Fruit fly (Drosophila melanogaster): ENCODE results near the gene RanBP3.

Gene RanBP3

DNA sequence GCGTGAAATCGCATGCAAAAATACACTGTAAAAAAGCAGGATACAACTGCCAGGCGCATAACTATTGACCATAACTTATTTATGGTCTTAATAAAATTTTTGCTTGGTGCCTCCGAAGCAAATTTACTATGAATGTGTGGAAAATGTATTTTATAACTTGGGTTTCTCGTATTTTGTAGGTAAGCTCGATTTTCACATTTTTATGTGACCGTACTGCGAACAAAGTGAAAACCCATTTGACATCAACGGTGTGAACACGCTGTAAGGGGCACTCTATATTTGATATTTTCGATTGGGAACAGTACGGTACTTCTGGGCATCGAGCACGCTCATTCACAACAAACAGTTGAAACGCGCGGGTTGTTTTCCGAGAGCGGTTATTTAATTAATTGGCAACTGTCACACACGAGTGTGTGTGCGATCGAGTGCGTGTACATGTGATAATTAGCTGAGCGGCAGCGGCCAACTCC, 28.9 kb upstream of the RanBP3 start, which contains the start of the genes Nup98-96 and mbc:
TSS of gene Nup98-96 (minus strand) at position 156 of the 470 bp plus-strand sequence.
TSS of gene mbc (plus strand) at position 300 of the 470 bp plus-strand sequence.
- no peak for TF ChIP-seq CG8478 (optimal IDR thresholded peaks at IDR 0.05)
- no peak for TF ChIP-seq EcR (GFP tag; optimal IDR thresholded peaks at IDR 0.05)
- no peak for TF ChIP-seq pan (optimal IDR thresholded peaks at IDR 0.05)
- no peak for TF ChIP-seq usp (GFP tag; optimal IDR thresholded peaks at IDR 0.05)
- no peak for TF ChIP-seq psq (optimal IDR thresholded peaks at IDR 0.05)
- TF ChIP-seq Dll (optimal IDR thresholded peaks at IDR 0.05): no peak

dm6 chr3R:23780757-23781156, 28.1 kb upstream of the RanBP3 start:
- TF ChIP-seq pan (optimal IDR thresholded peaks at IDR 0.05): no peak
- no peak for TF ChIP-seq Dll (optimal IDR thresholded peaks at IDR 0.05)
- no peak for TF ChIP-seq psq (optimal IDR thresholded peaks at IDR 0.05)
- TF ChIP-seq EcR (GFP tag; optimal IDR thresholded peaks at IDR 0.05): no peak
- TF ChIP-seq CG8478 (optimal IDR thresholded peaks at IDR 0.05): no peak
- no peak for TF ChIP-seq usp (GFP tag; optimal IDR thresholded peaks at IDR 0.05)

DNA sequence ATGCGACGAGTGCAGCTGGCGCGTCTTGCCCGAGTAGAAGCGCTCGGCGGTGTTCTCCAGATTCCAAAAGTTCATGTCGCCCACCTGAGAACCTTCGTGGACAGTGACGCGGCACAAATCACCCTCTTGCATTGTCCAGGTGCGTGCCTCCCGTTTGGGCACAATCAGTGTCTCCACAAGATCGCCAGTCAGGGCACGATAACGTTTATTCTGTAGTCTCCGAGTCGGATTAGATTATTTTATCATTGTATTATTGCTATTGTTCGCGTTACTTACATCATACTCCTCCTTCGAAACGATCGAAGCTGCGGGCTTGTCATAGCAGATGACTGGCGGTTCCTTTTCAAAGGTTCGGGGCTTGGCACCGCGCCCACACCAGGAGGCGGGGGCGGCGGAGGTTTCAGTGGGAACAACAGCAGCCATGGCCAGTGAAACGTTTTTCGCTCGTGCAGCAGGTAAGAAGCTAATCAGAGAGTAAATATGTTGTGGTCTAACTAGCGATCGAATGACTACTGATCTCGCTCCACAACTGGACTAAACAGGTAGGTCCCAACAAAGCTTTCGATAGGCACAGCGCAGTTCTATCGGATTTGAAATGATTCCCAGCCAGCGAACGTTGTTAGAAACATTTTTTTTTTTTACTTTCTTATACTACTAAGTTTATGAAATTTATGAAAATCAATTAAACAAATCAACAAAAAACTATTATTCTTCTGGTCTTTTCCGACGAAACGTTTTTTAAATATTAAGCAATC, 21.2 kb upstream of the RanBP3 start, which contains the start of gene CG10208:
TSS of gene CG10208 (minus strand) at position 518 of the 755 bp plus-strand sequence.
- TF ChIP-seq EcR (GFP tag; optimal IDR thresholded peaks at IDR 0.05) (no peak), pan (optimal IDR thresholded peaks at IDR 0.05) (no peak), usp (GFP tag; optimal IDR thresholded peaks at IDR 0.05) (no peak), CG8478 (optimal IDR thresholded peaks at IDR 0.05) (no peak)

DNA sequence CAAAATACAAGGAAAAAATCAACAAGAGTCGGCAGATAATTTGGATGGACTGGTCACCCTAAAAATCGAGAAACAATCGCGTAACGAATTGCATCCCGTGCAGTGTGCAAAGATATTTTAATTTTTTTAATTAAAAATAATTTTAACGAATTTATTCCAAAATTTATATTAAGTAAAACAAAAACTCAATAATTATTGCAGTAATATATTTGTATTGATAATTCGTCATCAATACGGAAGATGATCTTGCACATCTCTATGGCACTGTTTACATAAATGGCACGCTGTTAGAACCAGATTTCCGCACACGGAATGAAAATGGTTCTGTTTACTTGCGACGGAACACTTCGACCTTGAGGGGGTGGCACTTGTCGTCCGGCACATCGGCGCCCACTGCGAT, 20.2 kb upstream of the RanBP3 start, which contains the start of gene tst:
TSS of gene tst (minus strand) at position 52 of the 400 bp plus-strand sequence.
- TF ChIP-seq psq (optimal IDR thresholded peaks at IDR 0.05): no peak
- no peak for TF ChIP-seq CG8478 (optimal IDR thresholded peaks at IDR 0.05)
- no peak for TF ChIP-seq Dll (optimal IDR thresholded peaks at IDR 0.05)
- TF ChIP-seq pan (optimal IDR thresholded peaks at IDR 0.05): no peak
- TF ChIP-seq usp (GFP tag; optimal IDR thresholded peaks at IDR 0.05): no peak
- no peak for TF ChIP-seq EcR (GFP tag; optimal IDR thresholded peaks at IDR 0.05)

DNA sequence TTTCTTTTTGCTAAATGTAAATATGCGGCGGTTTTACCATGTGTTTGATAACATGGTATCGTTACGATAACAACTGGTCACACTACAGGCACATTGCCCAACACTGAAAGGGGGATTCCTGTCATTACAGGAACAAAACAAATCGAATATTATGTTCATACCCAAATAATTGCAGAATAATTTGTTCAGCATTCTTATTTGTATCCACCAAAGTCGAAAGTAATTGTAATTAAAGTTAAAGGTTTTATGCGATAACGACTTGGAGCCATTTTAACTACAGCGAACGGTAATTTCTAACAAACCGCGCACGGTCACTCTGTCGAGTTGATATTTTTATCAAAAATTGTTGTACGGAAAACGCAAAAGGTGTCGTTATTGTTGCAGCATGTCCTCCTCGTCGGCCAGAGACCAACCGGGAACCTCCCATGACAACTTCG, 14.8 kb upstream of the RanBP3 start, which contains the start of the genes CG10214 and CG10375:
TSS of gene CG10214 (minus strand) at position 72 of the 437 bp plus-strand sequence.
TSS of gene CG10375 (plus strand) at position 296 of the 437 bp plus-strand sequence.
- TF ChIP-seq psq (optimal IDR thresholded peaks at IDR 0.05) (no peak), CG8478 (optimal IDR thresholded peaks at IDR 0.05) (no peak), EcR (GFP tag; optimal IDR thresholded peaks at IDR 0.05) (no peak), usp (GFP tag; optimal IDR thresholded peaks at IDR 0.05) (no peak), pan (optimal IDR thresholded peaks at IDR 0.05) (no peak), Dll (optimal IDR thresholded peaks at IDR 0.05) (no peak)

- TF ChIP-seq pan (optimal IDR thresholded peaks at IDR 0.05): no peak
Measured at dm6 chr3R:23763622-23764273, 11.1 kb upstream of the RanBP3 start, which contains the start of gene Lsd-1. TSS of gene Lsd-1 (plus strand) at chr3R:23763857.

DNA sequence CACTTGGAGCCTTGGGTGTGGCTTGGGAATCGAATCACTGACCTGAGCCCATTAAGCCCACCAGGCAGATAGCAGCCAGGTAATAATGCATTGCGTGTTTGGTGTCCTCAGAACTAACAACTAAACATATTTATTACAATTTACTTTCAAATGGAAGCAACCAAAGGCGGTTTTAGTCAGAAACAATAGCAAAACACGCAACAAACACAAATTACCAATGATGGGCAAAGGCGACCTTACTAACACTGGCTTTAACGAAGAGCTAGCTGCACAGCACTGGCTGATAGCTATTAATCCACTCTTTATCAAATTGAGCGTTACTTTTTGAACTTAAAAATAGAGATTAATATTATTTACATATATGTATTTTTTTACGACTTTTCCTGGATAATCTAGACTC, 10.4 kb upstream of the RanBP3 start, which contains the start of gene udt:
TSS of gene udt (minus strand) at position 249 of the 400 bp plus-strand sequence.
- TF ChIP-seq usp (GFP tag; optimal IDR thresholded peaks at IDR 0.05) (no peak), CG8478 (optimal IDR thresholded peaks at IDR 0.05) (no peak), psq (optimal IDR thresholded peaks at IDR 0.05) (no peak), EcR (GFP tag; optimal IDR thresholded peaks at IDR 0.05) (no peak), Dll (optimal IDR thresholded peaks at IDR 0.05) (no peak), pan (optimal IDR thresholded peaks at IDR 0.05) (no peak)

DNA sequence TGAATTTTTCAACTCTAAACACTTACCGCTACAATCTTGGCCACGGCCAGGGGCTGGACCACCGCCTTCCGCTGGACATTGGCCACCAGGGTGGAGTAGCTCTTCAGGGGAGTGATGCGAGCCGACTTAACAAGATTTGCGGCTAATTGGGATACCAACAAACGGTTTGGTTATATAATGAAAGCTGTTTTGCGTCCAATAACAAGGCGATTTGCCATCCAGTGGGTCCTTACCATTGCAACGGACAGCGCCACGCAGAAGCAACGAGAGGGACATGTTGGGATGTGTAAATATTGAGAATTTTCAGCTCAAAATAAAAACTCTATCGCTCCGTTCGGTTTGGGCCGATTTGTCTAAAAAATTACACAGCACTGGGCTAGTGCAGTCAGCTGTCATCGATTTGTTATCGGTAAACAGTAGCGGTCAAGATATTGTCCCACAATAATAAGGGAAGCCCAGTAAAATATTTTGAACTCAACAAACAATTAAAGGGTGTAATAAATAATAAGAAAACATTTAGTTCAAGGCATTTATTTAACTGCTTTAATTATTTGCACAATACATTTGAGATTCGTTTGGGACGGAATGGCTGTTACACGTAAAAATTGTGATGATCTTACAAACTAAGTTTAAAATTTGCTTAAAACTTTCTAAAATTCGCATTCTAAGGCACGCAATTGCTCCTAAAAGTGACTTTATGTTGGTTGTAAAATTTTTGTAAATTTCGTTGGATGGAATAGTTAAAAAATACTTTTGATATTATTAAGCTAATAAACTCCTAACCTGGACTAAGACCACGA, 7.8 kb upstream of the RanBP3 start, which contains the start of gene SdhD:
TSS of gene SdhD (minus strand) at position 382 of the 800 bp plus-strand sequence.
- TF ChIP-seq usp (GFP tag; optimal IDR thresholded peaks at IDR 0.05) (no peak), psq (optimal IDR thresholded peaks at IDR 0.05) (no peak), pan (optimal IDR thresholded peaks at IDR 0.05) (no peak), EcR (GFP tag; optimal IDR thresholded peaks at IDR 0.05) (no peak), CG8478 (optimal IDR thresholded peaks at IDR 0.05) (no peak), Dll (optimal IDR thresholded peaks at IDR 0.05) (no peak)

dm6 chr3R:23757912-23758607, 5.4 kb upstream of the RanBP3 start, which contains the start of the genes PTPMT1 and Hrd3:
TSS of gene PTPMT1 (plus strand) at chr3R:23758339.
TSS of gene Hrd3 (minus strand) at chr3R:23758557.
- TF ChIP-seq psq (optimal IDR thresholded peaks at IDR 0.05): no peak
- no peak for TF ChIP-seq EcR (GFP tag; optimal IDR thresholded peaks at IDR 0.05)
- no peak for TF ChIP-seq usp (GFP tag; optimal IDR thresholded peaks at IDR 0.05)
- TF ChIP-seq pan (optimal IDR thresholded peaks at IDR 0.05): no peak
- no peak for TF ChIP-seq CG8478 (optimal IDR thresholded peaks at IDR 0.05)
- no peak for TF ChIP-seq Dll (optimal IDR thresholded peaks at IDR 0.05)

DNA sequence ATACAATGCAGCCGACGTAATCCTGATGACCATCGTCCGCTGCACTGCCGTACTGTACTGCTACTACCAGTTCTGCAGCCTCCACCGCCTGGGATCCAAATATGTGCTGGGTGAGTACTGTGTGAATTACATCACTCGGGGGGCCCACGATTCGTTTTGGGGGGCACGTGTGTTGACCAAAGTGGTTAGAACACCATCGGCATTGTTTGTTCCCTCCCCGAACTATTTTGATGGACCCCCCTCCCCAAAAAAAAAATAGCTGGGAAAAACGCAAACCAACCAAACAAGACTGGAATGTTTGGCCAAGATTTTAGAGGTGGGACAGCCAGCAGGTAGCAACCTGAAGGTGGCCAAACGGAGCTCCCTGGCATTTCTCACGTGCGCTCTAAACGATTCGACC, 5.2 kb downstream of the RanBP3 start:
- TF ChIP-seq Dll (optimal IDR thresholded peaks at IDR 0.05) (no peak), psq (optimal IDR thresholded peaks at IDR 0.05) (no peak), EcR (GFP tag; optimal IDR thresholded peaks at IDR 0.05) (no peak), pan (optimal IDR thresholded peaks at IDR 0.05) (no peak), CG8478 (optimal IDR thresholded peaks at IDR 0.05) (no peak), usp (GFP tag; optimal IDR thresholded peaks at IDR 0.05) (no peak)

Measured in whole organism.